Fruit fly (Drosophila melanogaster): ENCODE results near the gene Taf12.

DNA sequence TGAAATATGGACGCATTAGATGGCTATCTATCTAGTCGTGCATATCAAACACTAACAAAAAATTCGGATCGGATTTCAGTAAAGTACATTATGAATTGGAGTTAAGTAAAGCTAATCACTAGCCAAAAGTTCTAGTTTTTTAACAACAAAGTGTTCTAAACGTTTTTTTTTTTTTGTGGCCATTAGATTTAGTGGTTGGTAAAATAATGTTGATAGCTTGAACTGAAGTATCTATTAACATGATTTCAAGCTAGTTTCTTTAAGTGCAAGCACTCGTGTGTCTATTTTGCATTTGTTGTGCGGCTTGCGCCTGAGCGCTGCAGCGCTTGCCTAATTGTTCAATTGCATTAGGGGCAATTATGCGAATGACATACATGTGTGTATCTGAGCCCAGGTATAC, 16.9 kb downstream of the Taf12 start:
- TF ChIP-seq psq (GFP tag; optimal IDR thresholded peaks at IDR 0.05) = no peak
- no peak for TF ChIP-seq Dfd (GFP tag; optimal IDR thresholded peaks at IDR 0.05)
- TF ChIP-seq HLH106 (tag; optimal IDR thresholded peaks at IDR 0.05) = no peak
- TF ChIP-seq Abd-B (GFP tag; optimal IDR thresholded peaks at IDR 0.05) = no peak
- no peak for TF ChIP-seq Mio (GFP tag; optimal IDR thresholded peaks at IDR 0.05)
- no peak for TF ChIP-seq br (GFP tag; optimal IDR thresholded peaks at IDR 0.05)
- TF ChIP-seq fru (GFP tag; optimal IDR thresholded peaks at IDR 0.05) = no peak
- TF ChIP-seq dmrt93B (GFP tag; optimal IDR thresholded peaks at IDR 0.05) = no peak
- no peak for TF ChIP-seq lola (GFP tag; optimal IDR thresholded peaks at IDR 0.05)
- no peak for TF ChIP-seq Myc (optimal IDR thresholded peaks at IDR 0.05)
- no peak for TF ChIP-seq usp (GFP tag; optimal IDR thresholded peaks at IDR 0.05)

Data from whole organism, wandering third instar larva.